Worm (Caenorhabditis elegans) whole organism, L4/young adult: Measurements from ENCODE around the gene gtf-2H5.

Experiments used
- dao-5 ChIP-seq: sonication (generic microtip); optimal IDR thresholded peaks from 2 replicates; lab custom pipeline; 2016; ENCODE audit warnings: missing genotype, missing genetic modification characterization, moderate library complexity, missing compliant biosample characterization
- him-1 ChIP-seq: sonication (generic microtip); optimal IDR thresholded peaks from 2 replicates; lab custom pipeline; 2016; ENCODE audit warnings: missing genotype, missing genetic modification reagents, missing genetic modification characterization, missing compliant biosample characterization

ce11 chrIII:612759-613158, 35.4 kb upstream of the gtf-2H5 start:
- no peak for TF ChIP-seq him-1 (tag; lab: Kevin White, UChicago)
- no peak for TF ChIP-seq dao-5
